Worm (Caenorhabditis elegans) whole organism, young adult: ENCODE results near the gene R193.1.

Experiments used
- ceh-100 ChIP-seq: fragments of 200-800 bp; sonication (Bioruptor generic); IDR thresholded peaks from 2 replicates; pipeline ENCODE4 v1.3.6; 2022; ENCODE audit warnings: missing genetic modification reagents, missing genetic modification characterization, missing compliant biosample characterization
- ceh-58 ChIP-seq: fragments of 200-800 bp; sonication (Bioruptor generic); IDR thresholded peaks from 2 replicates; pipeline ENCODE4 v1.3.6; 2022; ENCODE audit warnings: missing genetic modification characterization, missing compliant biosample characterization
- die-1 ChIP-seq: sonication (generic microtip); optimal IDR thresholded peaks from 2 replicates; lab custom pipeline; 2016; ENCODE audit warnings: missing genotype, mild to moderate bottlenecking, missing genetic modification characterization, missing compliant biosample characterization
- him-1 ChIP-seq: sonication (generic microtip); optimal IDR thresholded peaks from 2 replicates; lab custom pipeline; 2016; ENCODE audit warnings: missing genotype, missing genetic modification reagents, missing genetic modification characterization, missing compliant biosample characterization
- sdz-38 ChIP-seq: sonication (generic microtip); optimal IDR thresholded peaks from 2 replicates; lab custom pipeline; 2016; ENCODE audit warnings: missing genotype, missing genetic modification characterization, missing compliant biosample characterization

DNA sequence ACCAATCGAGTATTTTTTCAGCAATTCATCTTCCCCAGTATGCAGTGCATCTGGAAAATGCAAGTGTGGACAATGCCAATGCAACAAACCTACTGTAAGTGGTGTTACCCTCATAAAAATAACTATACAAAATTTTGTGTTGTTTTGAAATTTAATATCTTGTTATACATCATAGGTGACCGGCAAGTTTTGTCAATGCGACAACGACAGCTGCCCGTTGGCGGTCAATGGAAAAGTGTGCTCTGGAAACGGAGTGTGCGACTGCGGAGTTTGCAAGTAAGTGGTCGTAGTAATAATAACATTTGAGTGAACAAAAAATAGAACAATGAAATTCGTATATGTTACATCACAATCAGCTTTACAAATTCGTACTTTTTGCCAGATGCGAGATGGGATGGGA, 39.5 kb upstream of the R193.1 start:
- TF ChIP-seq sdz-38 (tag; lab: Kevin White, UChicago) (no peak), ceh-100 (GFP tag; lab: Robert Waterston, UW) (no peak), die-1 (tag; lab: Kevin White, UChicago) (no peak), ceh-58 (GFP tag; lab: Robert Waterston, UW) (no peak), him-1 (no peak)
